Fruit fly (Drosophila melanogaster): Measurements from ENCODE around the gene Mst27D.

Mst27D gene

DNA sequence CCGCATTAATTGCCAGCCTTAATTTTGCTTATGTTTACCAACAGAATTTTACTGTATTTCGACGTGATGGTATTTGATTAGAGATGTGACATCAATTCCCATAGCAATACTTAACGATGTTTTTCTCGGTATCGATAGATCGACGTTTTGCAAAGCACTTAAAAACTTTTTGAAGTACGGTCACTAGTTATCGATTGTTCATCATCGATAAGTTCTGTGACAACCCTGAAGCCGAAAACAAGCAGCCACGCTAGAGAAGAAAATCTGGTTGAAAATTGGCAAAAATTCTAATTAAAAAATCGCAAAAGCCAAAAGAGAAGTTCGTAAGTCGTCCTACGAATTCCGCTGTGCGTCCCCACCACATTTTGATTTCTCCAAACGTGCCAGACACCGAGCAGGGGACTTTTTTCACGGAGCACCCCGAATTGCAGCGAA lies 28.1 kb downstream of the Mst27D start, which contains the start of the genes Rab30 and Caper (continued):
- peak; percentile 54 to 63 for TF ChIP-seq Pdp1 (GFP tag; optimal IDR thresholded peaks at IDR 0.05)
- no peak for TF ChIP-seq Oli (tag; optimal IDR thresholded peaks at IDR 0.05)
- no peak for TF ChIP-seq CG12236 (GFP tag; optimal IDR thresholded peaks at IDR 0.05)
- peak; percentile 80 for TF ChIP-seq CG13624 (GFP tag; optimal IDR thresholded peaks at IDR 0.05)
- TF ChIP-seq so (GFP tag; IDR thresholded peaks at IDR 0.05), result no peak
- peak; percentile 72 for TF ChIP-seq CG9437 (GFP tag; optimal IDR thresholded peaks at IDR 0.05)
- peak; percentile 42 for TF ChIP-seq CTCF (GFP tag; optimal IDR thresholded peaks at IDR 0.05)
- no peak for TF ChIP-seq pan (optimal IDR thresholded peaks at IDR 0.05)
- peak in 1 of 2 experiments; percentile 56 for TF ChIP-seq pan (GFP tag; optimal IDR thresholded peaks at IDR 0.05 in 1 of 2, IDR thresholded peaks at IDR 0.05 in 1 of 2)
- no peak for TF ChIP-seq H15 (GFP tag; IDR thresholded peaks at IDR 0.05)
- no peak for TF ChIP-seq CG11504 (tag; optimal IDR thresholded peaks at IDR 0.05)
- peak; percentile 54 for TF ChIP-seq CG7745 (tag; optimal IDR thresholded peaks at IDR 0.05)
- TF ChIP-seq al (GFP tag; IDR thresholded peaks at IDR 0.05), result peak; percentile 52
- TF ChIP-seq CG6765 (GFP tag; optimal IDR thresholded peaks at IDR 0.05), result no peak
- no peak for TF ChIP-seq slou (GFP tag; optimal IDR thresholded peaks at IDR 0.05)
- peak; percentile 58 for TF ChIP-seq Deaf1 (tag; optimal IDR thresholded peaks at IDR 0.05)
- peak; percentile 63 for TF ChIP-seq NC2β (GFP tag; optimal IDR thresholded peaks at IDR 0.05)
- TF ChIP-seq CG6689 (GFP tag; IDR thresholded peaks at IDR 0.05), result no peak
- peak; percentile 46; the same call in 1 of the 2 replicates for TF ChIP-seq CG7372 (GFP tag; IDR thresholded peaks at IDR 0.05)
- no peak for TF ChIP-seq Camta (GFP tag; optimal IDR thresholded peaks at IDR 0.05)
- peak; percentile 86 for TF ChIP-seq sob (GFP tag; IDR thresholded peaks at IDR 0.05)
- TF ChIP-seq CG8290 (GFP tag; optimal IDR thresholded peaks at IDR 0.05), result peak; percentile 61
- TF ChIP-seq CG8290 (tag; optimal IDR thresholded peaks at IDR 0.05), result peak in 1 of 2 experiments; percentile 87
- no peak for TF ChIP-seq Eip74EF (GFP tag; optimal IDR thresholded peaks at IDR 0.05)
- TF ChIP-seq gcm (GFP tag; optimal IDR thresholded peaks at IDR 0.05), result peak; percentile 45
- no peak for TF ChIP-seq croc (GFP tag; conservative IDR thresholded peaks at IDR 0.05)
- no peak for TF ChIP-seq h (optimal IDR thresholded peaks at IDR 0.05)
- TF ChIP-seq da (GFP tag; optimal IDR thresholded peaks at IDR 0.05), result no peak
- TF ChIP-seq Sox102F (GFP tag; optimal IDR thresholded peaks at IDR 0.05), result no peak
- no peak for TF ChIP-seq peb (GFP tag; IDR thresholded peaks at IDR 0.05)
- TF ChIP-seq CG8765 (GFP tag; IDR thresholded peaks at IDR 0.05), result no peak; the same call in 1 of the 2 replicates
- peak; percentile 61 for TF ChIP-seq bab2 (GFP tag; optimal IDR thresholded peaks at IDR 0.05)
- TF ChIP-seq Blimp-1 (GFP tag; optimal IDR thresholded peaks at IDR 0.05), result no peak
- 0 out of 2 replicates have a peak, but pooled peaks have one; percentile 38 for TF ChIP-seq Taf1 (GFP tag; IDR thresholded peaks at IDR 0.05)
- TF ChIP-seq org-1 (GFP tag; optimal IDR thresholded peaks at IDR 0.05), result no peak
- TF ChIP-seq gfzf (GFP tag; optimal IDR thresholded peaks at IDR 0.05), result peak; percentile 45
- peak; percentile 85 for TF ChIP-seq CHES-1-like (GFP tag; optimal IDR thresholded peaks at IDR 0.05)
- peak; percentile 15 for TF ChIP-seq CG1602 (GFP tag; optimal IDR thresholded peaks at IDR 0.05)
- TF ChIP-seq Six4 (GFP tag; optimal IDR thresholded peaks at IDR 0.05), result peak; percentile 55
- TF ChIP-seq trh (GFP tag; optimal IDR thresholded peaks at IDR 0.05), result no peak
- TF ChIP-seq dysf (GFP tag; IDR thresholded peaks at IDR 0.05), result no peak
- peak; percentile 41; the same call in 2 of the 3 replicates for TF ChIP-seq Aef1 (GFP tag; IDR thresholded peaks at IDR 0.05)
- peak; percentile 9; the same call in 1 of the 2 replicates for TF ChIP-seq CG4360 (GFP tag; IDR thresholded peaks at IDR 0.05)
- no peak for TF ChIP-seq Atf-2 (GFP tag; optimal IDR thresholded peaks at IDR 0.05)
- TF ChIP-seq CG14050 (GFP tag; IDR thresholded peaks at IDR 0.05), result peak; percentile 35; the same call in 2 of the 3 replicates
- TF ChIP-seq klu (GFP tag; IDR thresholded peaks at IDR 0.05), result 0 out of 2 replicates have a peak, but pooled peaks have one; percentile 28
- TF ChIP-seq CG12769 (tag; optimal IDR thresholded peaks at IDR 0.05), result peak; percentile 70
- no peak for TF ChIP-seq CG11093 (GFP tag; IDR thresholded peaks at IDR 0.05)
- TF ChIP-seq Meics (GFP tag; optimal IDR thresholded peaks at IDR 0.05), result no peak
- no peak for TF ChIP-seq wek (GFP tag; optimal IDR thresholded peaks at IDR 0.05)
- TF ChIP-seq sr (GFP tag; IDR thresholded peaks at IDR 0.05), result no peak
- TF ChIP-seq dmrt11E (tag; optimal IDR thresholded peaks at IDR 0.05), result peak; percentile 37
- peak; percentile 96 for TF ChIP-seq Doc3 (GFP tag; IDR thresholded peaks at IDR 0.05; ENCODE audit: partially characterized antibody)

All from whole organism, embryonic.